Worm (Caenorhabditis elegans) whole organism, L4/young adult: ENCODE measurements around the gene M02D8.7.

Source experiments
- dao-5 ChIP-seq: sonication (generic microtip); optimal IDR thresholded peaks from 2 replicates; lab custom pipeline; 2016; ENCODE audit warnings: missing genotype, missing genetic modification characterization, moderate library complexity, missing compliant biosample characterization
- him-1 ChIP-seq: sonication (generic microtip); optimal IDR thresholded peaks from 2 replicates; lab custom pipeline; 2016; ENCODE audit warnings: missing genotype, missing genetic modification reagents, missing genetic modification characterization, missing compliant biosample characterization

ce11 chrX:8750660-8751059 lies 7.9 kb upstream of the M02D8.7 start, which contains the start of gene asns-2:
- TF ChIP-seq him-1 (no peak), dao-5 (no peak)
